Worm (Caenorhabditis elegans) whole organism, L2 larva: Measurements from ENCODE around the gene clec-71.

Experiments used
- ceh-82 ChIP-seq: fragments of 150-350 bp; optimal IDR thresholded peaks from 2 replicates; lab custom pipeline; 2014; ENCODE audit warnings: missing biosample characterization, missing genetic modification characterization
- fos-1 ChIP-seq: fragments of 150-350 bp; optimal IDR thresholded peaks from 2 replicates; lab custom pipeline; 2014; ENCODE audit warnings: missing biosample characterization, missing genetic modification characterization
- nhr-77 ChIP-seq: fragments of 150-350 bp; optimal IDR thresholded peaks from 2 replicates; lab custom pipeline; 2014; ENCODE audit warnings: missing biosample characterization, missing genetic modification characterization
- zag-1 ChIP-seq: fragments of 150-350 bp; optimal IDR thresholded peaks from 2 replicates; lab custom pipeline; 2014; ENCODE audit warnings: missing biosample characterization, missing genetic modification characterization

DNA sequence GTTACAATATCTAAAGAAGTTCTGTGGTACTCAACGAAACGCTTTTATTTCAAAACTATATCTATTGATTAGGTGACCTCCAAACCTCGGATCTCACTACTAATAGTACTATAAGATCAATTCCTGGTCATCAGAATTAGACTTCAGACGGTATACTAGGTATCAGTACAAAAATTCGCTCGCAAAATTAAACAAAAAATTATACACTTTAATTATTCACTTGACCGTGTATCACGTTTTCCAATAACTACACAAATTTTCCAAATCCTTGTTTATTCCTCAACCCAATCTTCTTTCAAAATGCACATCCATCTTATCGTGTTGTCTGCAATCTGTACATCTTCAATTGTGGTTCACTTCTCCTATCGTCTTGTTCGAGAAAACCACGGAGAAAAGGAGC lies 19.1 kb upstream of the clec-71 start, which contains the start of gene F56D6.23:
- TF ChIP-seq nhr-77 (tag; lab: Kevin White, UChicago) (no peak), zag-1 (tag; lab: Kevin White, UChicago) (no peak), fos-1 (tag; lab: Kevin White, UChicago) (no peak), ceh-82 (tag; lab: Kevin White, UChicago) (no peak)
